Fruit fly (Drosophila melanogaster) whole organism, embryonic: ENCODE results near the gene Orco.

Experiments used
- CG10565 ChIP-seq: fragments of 200-800 bp; sonication (Bioruptor generic); optimal IDR thresholded peaks from 3 replicates; lab custom pipeline; 2016; ENCODE audit warnings: missing biosample characterization, mild to moderate bottlenecking, missing genetic modification characterization
- CG10959 ChIP-seq: fragments of 200-800 bp; sonication (Bioruptor generic); IDR thresholded peaks from 2 replicates; pipeline ENCODE4 v1.3.6; 2022; ENCODE audit warnings: missing biosample characterization, missing genetic modification characterization
- CG12391 ChIP-seq: fragments of 200-800 bp; sonication (Bioruptor generic); optimal IDR thresholded peaks from 3 replicates; lab custom pipeline; 2018; ENCODE audit warnings: missing biosample characterization, mild to moderate bottlenecking, missing genetic modification characterization, moderate library complexity
- CG14014 ChIP-seq: fragments of 200-800 bp; sonication (Bioruptor generic); IDR thresholded peaks from 2 replicates; pipeline ENCODE4 v1.3.6; 2022; ENCODE audit warnings: missing biosample characterization, missing genetic modification characterization
- CG14860 ChIP-seq: fragments of 200-800 bp; sonication (Bioruptor generic); IDR thresholded peaks from 3 replicates; pipeline ENCODE4 v1.3.6; 2022; ENCODE audit warnings: missing biosample characterization, missing genetic modification characterization; ENCODE audit not compliant: partially characterized antibody
- CG1602 ChIP-seq: fragments of 200-800 bp; sonication (Bioruptor generic); optimal IDR thresholded peaks from 3 replicates; lab custom pipeline; 2016; ENCODE audit warnings: missing biosample characterization, missing genetic modification characterization
- CG16863 ChIP-seq: fragments of 200-800 bp; sonication (Bioruptor generic); optimal IDR thresholded peaks from 3 replicates; lab custom pipeline; 2016; ENCODE audit warnings: missing biosample characterization, missing genetic modification characterization
- CG17568 ChIP-seq: fragments of 200-800 bp; sonication (Bioruptor generic); optimal IDR thresholded peaks from 2 replicates; lab custom pipeline; 2018; ENCODE audit warnings: missing biosample characterization, mild to moderate bottlenecking, missing genetic modification characterization, moderate library complexity
- CG17829 ChIP-seq: fragments of 200-800 bp; optimal IDR thresholded peaks from 2 replicates; lab custom pipeline; 2019; ENCODE audit warnings: missing biosample characterization, mild to moderate bottlenecking, missing genetic modification characterization, moderate library complexity
- CG30020 ChIP-seq: fragments of 200-800 bp; optimal IDR thresholded peaks from 2 replicates; lab custom pipeline; 2019; ENCODE audit warnings: missing biosample characterization, mild to moderate bottlenecking, missing genetic modification characterization, moderate library complexity
- CG30403 ChIP-seq: fragments of 200-800 bp; sonication (Bioruptor generic); optimal IDR thresholded peaks from 3 replicates; lab custom pipeline; 2016; ENCODE audit warnings: missing biosample characterization, missing genetic modification characterization
- CG3407 ChIP-seq: fragments of 200-800 bp; sonication (Bioruptor generic); optimal IDR thresholded peaks from 2 replicates; lab custom pipeline; 2018; ENCODE audit warnings: missing biosample characterization, mild to moderate bottlenecking, missing genetic modification characterization
- CG34224 ChIP-seq: fragments of 200-800 bp; sonication (Bioruptor generic); IDR thresholded peaks from 3 replicates; pipeline ENCODE4 v1.3.6; 2022; ENCODE audit warnings: missing biosample characterization, missing genetic modification characterization; ENCODE audit not compliant: partially characterized antibody
- CG3838 ChIP-seq: fragments of 200-800 bp; sonication (Bioruptor generic); optimal IDR thresholded peaks from 3 replicates; lab custom pipeline; 2016; ENCODE audit warnings: missing biosample characterization, missing genetic modification characterization
- CG3995 ChIP-seq: fragments of 200-800 bp; sonication (Bioruptor generic); optimal IDR thresholded peaks from 3 replicates; lab custom pipeline; 2016; ENCODE audit warnings: missing biosample characterization, missing genetic modification characterization
- CG4617 ChIP-seq: fragments of 200-800 bp; sonication (Bioruptor generic); optimal IDR thresholded peaks from 3 replicates; lab custom pipeline; 2016; ENCODE audit warnings: missing biosample characterization, missing genetic modification characterization, borderline replicate concordance
- CG4854 ChIP-seq: fragments of 200-800 bp; sonication (Bioruptor generic); optimal IDR thresholded peaks from 2 replicates; lab custom pipeline; 2016; ENCODE audit warnings: missing biosample characterization, missing genetic modification characterization, inconsistent platforms
- CG6654 ChIP-seq: fragments of 200-800 bp; sonication (Bioruptor generic); optimal IDR thresholded peaks from 2 replicates; lab custom pipeline; 2017; ENCODE audit warnings: missing biosample characterization, mild to moderate bottlenecking, missing genetic modification characterization
- CG6689 ChIP-seq: fragments of 200-800 bp; sonication (Bioruptor generic); IDR thresholded peaks from 2 replicates; pipeline ENCODE4 v1.3.6; 2022; ENCODE audit warnings: missing biosample characterization, missing genetic modification characterization
- CG8944 ChIP-seq: fragments of 200-800 bp; sonication (Bioruptor generic); optimal IDR thresholded peaks from 3 replicates; lab custom pipeline; 2016; ENCODE audit warnings: missing biosample characterization, missing genetic modification characterization
- CG9797 ChIP-seq: fragments of 200-800 bp; sonication (Bioruptor generic); optimal IDR thresholded peaks from 3 replicates; lab custom pipeline; 2018; ENCODE audit warnings: missing biosample characterization, mild to moderate bottlenecking, missing genetic modification characterization
- CG9932 ChIP-seq: fragments of 200-800 bp; sonication (Bioruptor generic); IDR thresholded peaks from 2 replicates; pipeline ENCODE4 v1.3.6; 2022; ENCODE audit warnings: missing biosample characterization, missing genetic modification characterization
- Dp ChIP-seq: fragments of 200-800 bp; sonication (Bioruptor generic); optimal IDR thresholded peaks from 2 replicates; lab custom pipeline; 2018; ENCODE audit warnings: missing biosample characterization, mild to moderate bottlenecking, missing genetic modification characterization, moderate library complexity
- Elba2 ChIP-seq: fragments of 200-800 bp; sonication (Bioruptor generic); optimal IDR thresholded peaks from 3 replicates; lab custom pipeline; 2016; ENCODE audit warnings: missing biosample characterization, missing genetic modification characterization
- HLH4C ChIP-seq: fragments of 200-800 bp; sonication (Bioruptor generic); IDR thresholded peaks from 3 replicates; pipeline ENCODE4 v1.3.6; 2022; ENCODE audit warnings: missing biosample characterization, missing genetic modification characterization; ENCODE audit not compliant: partially characterized antibody
- Hmx ChIP-seq: fragments of 200-800 bp; sonication (Bioruptor generic); optimal IDR thresholded peaks from 2 replicates; lab custom pipeline; 2016; ENCODE audit warnings: missing biosample characterization, missing genetic modification characterization
- Max ChIP-seq: fragments of 200-800 bp; sonication (Bioruptor generic); optimal IDR thresholded peaks from 2 replicates; lab custom pipeline; 2016; ENCODE audit warnings: missing biosample characterization, mild to moderate bottlenecking, missing genetic modification characterization
- Scr ChIP-seq: fragments of 200-800 bp; sonication (Bioruptor generic); IDR thresholded peaks from 2 replicates; pipeline ENCODE4 v1.3.6; 2022; ENCODE audit warnings: missing biosample characterization, missing genetic modification characterization; ENCODE audit not compliant: partially characterized antibody
- Sin3A ChIP-seq: fragments of >200 bp; optimal IDR thresholded peaks from 2 replicates; lab custom pipeline; 2018
- Ssrp ChIP-seq: fragments of 200-800 bp; sonication (Bioruptor generic); optimal IDR thresholded peaks from 2 replicates; lab custom pipeline; 2018; ENCODE audit warnings: missing biosample characterization, mild to moderate bottlenecking, missing genetic modification characterization, moderate library complexity
- al ChIP-seq: fragments of 200-800 bp; sonication (Bioruptor generic); IDR thresholded peaks from 2 replicates; pipeline ENCODE4 v1.3.6; 2022; ENCODE audit warnings: missing biosample characterization, missing genetic modification characterization
- ato ChIP-seq: fragments of 200-800 bp; sonication (Bioruptor generic); IDR thresholded peaks from 2 replicates; pipeline ENCODE4 v1.3.6; 2022; ENCODE audit warnings: missing biosample characterization, missing genetic modification characterization; ENCODE audit not compliant: partially characterized antibody
- az2 ChIP-seq: fragments of 200-800 bp; sonication (Bioruptor generic); optimal IDR thresholded peaks from 3 replicates; lab custom pipeline; 2016; ENCODE audit warnings: missing biosample characterization, missing genetic modification characterization
- cg ChIP-seq: fragments of 200-800 bp; sonication (Bioruptor generic); optimal IDR thresholded peaks from 3 replicates; lab custom pipeline; 2019; ENCODE audit warnings: missing biosample characterization, mild to moderate bottlenecking, missing genetic modification characterization, moderate library complexity
- chinmo ChIP-seq: fragments of 200-800 bp; sonication (Bioruptor generic); IDR thresholded peaks from 4 replicates; pipeline ENCODE4 v1.3.6; 2022; ENCODE audit warnings: missing biosample characterization, missing genetic modification characterization; ENCODE audit not compliant: partially characterized antibody
- ci ChIP-seq: fragments of 200-800 bp; sonication (Bioruptor generic); IDR thresholded peaks from 3 replicates; pipeline ENCODE4 v1.3.6; 2022; ENCODE audit warnings: missing biosample characterization, missing genetic modification characterization
- gfzf ChIP-seq: fragments of 200-800 bp; sonication (Bioruptor generic); optimal IDR thresholded peaks from 2 replicates; lab custom pipeline; 2016; ENCODE audit warnings: missing biosample characterization, mild to moderate bottlenecking, missing genetic modification characterization, moderate library complexity
- her ChIP-seq: fragments of 200-800 bp; sonication (Bioruptor generic); optimal IDR thresholded peaks from 2 replicates; lab custom pipeline; 2016; ENCODE audit warnings: missing biosample characterization, missing genetic modification characterization
- inv ChIP-seq: fragments of 200-800 bp; sonication (Bioruptor generic); IDR thresholded peaks from 2 replicates; pipeline ENCODE4 v1.3.6; 2022; ENCODE audit warnings: missing biosample characterization, missing genetic modification characterization; ENCODE audit not compliant: partially characterized antibody
- jing ChIP-seq: fragments of 200-800 bp; sonication (Bioruptor generic); optimal IDR thresholded peaks from 2 replicates; lab custom pipeline; 2018; ENCODE audit warnings: missing biosample characterization, mild to moderate bottlenecking, missing genetic modification characterization
- mirr ChIP-seq: fragments of 200-800 bp; sonication (Bioruptor generic); optimal IDR thresholded peaks from 3 replicates; lab custom pipeline; 2018; ENCODE audit warnings: missing biosample characterization, mild to moderate bottlenecking, missing genetic modification characterization
- nau ChIP-seq: fragments of 200-800 bp; sonication (Bioruptor generic); optimal IDR thresholded peaks from 3 replicates; lab custom pipeline; 2017; ENCODE audit warnings: missing biosample characterization, mild to moderate bottlenecking, missing genetic modification characterization, missing genetic modification reagents
- onecut ChIP-seq: fragments of 200-800 bp; sonication (Bioruptor generic); IDR thresholded peaks from 2 replicates; pipeline ENCODE4 v1.3.6; 2022; ENCODE audit warnings: missing biosample characterization, missing genetic modification characterization
- pb ChIP-seq: fragments of 200-800 bp; sonication (Bioruptor generic); optimal IDR thresholded peaks from 3 replicates; lab custom pipeline; 2016; ENCODE audit warnings: missing biosample characterization, missing genetic modification characterization
- pnt ChIP-seq: fragments of 200-800 bp; sonication (Bioruptor generic); optimal IDR thresholded peaks from 3 replicates; lab custom pipeline; 2016; ENCODE audit warnings: missing biosample characterization, missing genetic modification characterization
- prd ChIP-seq, 3 experiments: fragments of >200 bp in 2 of 3; fragments of 200-800 bp in 1 of 3; sonication (Bioruptor generic) in 1 of 3; optimal IDR thresholded peaks in 2 of 3; IDR thresholded peaks in 1 of 3; 2 replicates in 2 of 3; 3 replicates in 1 of 3; pipeline versions ENCODE4 v1.3.6 to Lab custom; 2017 to 2022; ENCODE audit warnings: missing biosample characterization in 1 of 3, missing genetic modification characterization in 1 of 3
- shn ChIP-seq: fragments of 200-800 bp; sonication (Bioruptor generic); optimal IDR thresholded peaks from 3 replicates; lab custom pipeline; 2016; ENCODE audit warnings: missing biosample characterization, missing genetic modification characterization
- tap ChIP-seq: fragments of 200-800 bp; optimal IDR thresholded peaks from 3 replicates; lab custom pipeline; 2019; ENCODE audit warnings: missing biosample characterization, mild to moderate bottlenecking, missing genetic modification characterization, moderate library complexity
- usp ChIP-seq: fragments of >200 bp; optimal IDR thresholded peaks from 2 replicates; lab custom pipeline; 2017; ENCODE audit warnings: missing biosample characterization, missing genetic modification characterization
- zen2 ChIP-seq: fragments of 200-800 bp; sonication (Bioruptor generic); IDR thresholded peaks from 3 replicates; pipeline ENCODE4 v1.3.6; 2022; ENCODE audit warnings: missing biosample characterization, missing genetic modification characterization; ENCODE audit not compliant: partially characterized antibody
- zfh1 ChIP-seq: fragments of 200-800 bp; sonication (Bioruptor generic); IDR thresholded peaks from 3 replicates; pipeline ENCODE4 v1.3.6; 2022; ENCODE audit warnings: missing biosample characterization, missing genetic modification characterization

Gene Orco

DNA sequence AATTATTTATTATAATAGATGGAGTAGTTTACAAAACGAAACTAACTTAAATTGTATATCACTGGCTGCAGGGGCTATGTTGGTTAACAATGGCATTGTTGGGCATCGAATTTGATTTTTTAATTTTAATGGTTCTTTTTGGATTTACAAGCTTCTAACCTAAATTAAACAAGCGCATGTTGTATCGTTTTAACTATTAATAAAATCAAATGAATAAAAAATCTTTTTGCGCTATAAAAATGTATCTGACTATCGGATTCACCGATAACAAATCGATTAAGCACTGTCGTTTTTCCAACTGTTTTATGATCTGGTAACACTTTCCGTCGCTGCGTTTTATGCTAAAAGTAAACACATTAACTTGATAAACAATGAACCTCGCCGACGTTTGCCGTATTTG lies 37.5 kb downstream of the Orco start, which contains the start of the genes hd and CG14667 (continued):
- TF ChIP-seq CG4617 (peak; percentile 13), mirr (GFP tag; lab: Kevin White, UChicago) (no peak), CG3995 (peak; percentile 4), CG12391 (peak; percentile 32), Dp (GFP tag; lab: Kevin White, UChicago) (peak; percentile 67), CG34224 (GFP tag; lab: Robert Waterston, UW) (peak; percentile 59; the same call in 2 of the 3 replicates), inv (GFP tag; lab: Robert Waterston, UW) (no peak; the same call in none of the 2 replicates), CG14860 (GFP tag; lab: Robert Waterston, UW) (no peak), CG10959 (GFP tag; lab: Robert Waterston, UW) (no peak), CG3838 (GFP tag; lab: Kevin White, UChicago) (no peak), CG17568 (no peak), CG3407 (no peak), Max (peak; percentile 29), onecut (GFP tag; lab: Robert Waterston, UW) (no peak), al (GFP tag; lab: Robert Waterston, UW) (no peak), CG9932 (no peak), CG16863 (GFP tag; lab: Kevin White, UChicago) (no peak), shn (no peak), CG9797 (peak; percentile 53), nau (GFP tag; lab: Kevin White, UChicago) (no peak), CG17829 (tag; lab: Kevin White, UChicago) (peak; percentile 36), pnt (GFP tag; lab: Kevin White, UChicago) (no peak), gfzf (GFP tag; lab: Kevin White, UChicago) (peak; percentile 68), CG30020 (tag; lab: Kevin White, UChicago) (peak; percentile 45), HLH4C (GFP tag; lab: Robert Waterston, UW) (peak; percentile 60), CG10565 (GFP tag; lab: Kevin White, UChicago) (no peak), Elba2 (GFP tag; lab: Kevin White, UChicago) (no peak), CG1602 (no peak), jing (GFP tag; lab: Kevin White, UChicago) (no peak), Scr (GFP tag; lab: Robert Waterston, UW) (peak; percentile 58), cg (no peak), usp (GFP tag; lab: Kevin White, UChicago) (no peak), zfh1 (GFP tag; lab: Robert Waterston, UW) (no peak), zen2 (peak; percentile 17; the same call in 1 of the 3 replicates), pb (no peak), tap (tag; lab: Kevin White, UChicago) (no peak), prd (optimal IDR thresholded peaks at IDR 0.05; lab: Kevin White, UChicago) (no peak), prd (GFP tag; IDR thresholded peaks at IDR 0.05; lab: Robert Waterston, UW) (no peak), Sin3A (peak; percentile 33), CG30403 (GFP tag; lab: Kevin White, UChicago) (peak; percentile 6), CG8944 (GFP tag; lab: Kevin White, UChicago) (no peak), Ssrp (tag; lab: Kevin White, UChicago) (no peak), CG4854 (GFP tag; lab: Kevin White, UChicago) (no peak), her (GFP tag; lab: Kevin White, UChicago) (no peak), ci (GFP tag; lab: Robert Waterston, UW) (no peak), CG6654 (no peak), CG14014 (no peak), ato (no peak), chinmo (GFP tag; lab: Robert Waterston, UW) (0 out of 4 replicates have a peak, but pooled peaks have one; percentile 45), Hmx (GFP tag; lab: Kevin White, UChicago) (no peak), az2 (GFP tag; lab: Kevin White, UChicago) (no peak), CG6689 (GFP tag; lab: Robert Waterston, UW) (no peak)
